Fruit fly (Drosophila melanogaster) whole organism, pupa: ENCODE results near the gene S-Lap4.

Experiments used
- CG17806 ChIP-seq: fragments of 200-800 bp; sonication (Bioruptor generic); optimal IDR thresholded peaks from 2 replicates; lab custom pipeline; 2018; ENCODE audit warnings: missing biosample characterization, mild to moderate bottlenecking, missing genetic modification characterization, moderate library complexity
- CG32121 ChIP-seq: fragments of 200-800 bp; sonication (Bioruptor generic); IDR thresholded peaks from 2 replicates; pipeline ENCODE4 v1.3.6; 2022; ENCODE audit warnings: missing biosample characterization, missing genetic modification characterization

dm6 chr3L:10482477-10482876 lies 8.2 kb upstream of the S-Lap4 start:
- TF ChIP-seq CG17806 (tag; lab: Kevin White, UChicago) (no peak), CG32121 (no peak)
